Fruit fly (Drosophila melanogaster) whole organism, embryonic: ENCODE results near the gene Elba2.
A peak's percentile ranks its signal among the peaks of the same experiment; 100 is the strongest.

Experiments used
- Blimp-1 ChIP-seq: fragments of 200-800 bp; sonication (Bioruptor generic); optimal IDR thresholded peaks from 3 replicates; lab custom pipeline; 2018; ENCODE audit warnings: missing biosample characterization, missing genetic modification characterization, mild to moderate bottlenecking, moderate library complexity, missing genetic modification reagents
- CG12299 ChIP-seq: fragments of 200-800 bp; sonication (Bioruptor generic); optimal IDR thresholded peaks from 2 replicates; lab custom pipeline; 2018; ENCODE audit warnings: missing biosample characterization, mild to moderate bottlenecking, missing genetic modification characterization
- CG16779 ChIP-seq: fragments of 200-800 bp; sonication (Bioruptor generic); IDR thresholded peaks from 2 replicates; pipeline ENCODE4 v1.3.6; 2022; ENCODE audit warnings: missing biosample characterization, missing genetic modification characterization
- CG17359 ChIP-seq: fragments of 200-800 bp; sonication (Bioruptor generic); optimal IDR thresholded peaks from 3 replicates; lab custom pipeline; 2018; ENCODE audit warnings: missing biosample characterization, mild to moderate bottlenecking, missing genetic modification characterization, moderate library complexity
- CG2129 ChIP-seq: fragments of 200-800 bp; sonication (Bioruptor generic); IDR thresholded peaks from 2 replicates; pipeline ENCODE4 v1.3.6; 2022; ENCODE audit warnings: missing biosample characterization, missing genetic modification characterization; ENCODE audit not compliant: partially characterized antibody
- CG3995 ChIP-seq: fragments of 200-800 bp; sonication (Bioruptor generic); optimal IDR thresholded peaks from 3 replicates; lab custom pipeline; 2016; ENCODE audit warnings: missing biosample characterization, missing genetic modification characterization
- CG4282 ChIP-seq: fragments of 200-800 bp; sonication (Bioruptor generic); optimal IDR thresholded peaks from 2 replicates; lab custom pipeline; 2016; ENCODE audit warnings: missing biosample characterization, missing genetic modification characterization
- CG4328 ChIP-seq: fragments of 200-800 bp; sonication (Bioruptor generic); optimal IDR thresholded peaks from 3 replicates; lab custom pipeline; 2017; ENCODE audit warnings: missing biosample characterization, missing genetic modification reagents, missing genetic modification characterization
- CG4617 ChIP-seq: fragments of 200-800 bp; sonication (Bioruptor generic); optimal IDR thresholded peaks from 3 replicates; lab custom pipeline; 2016; ENCODE audit warnings: missing biosample characterization, missing genetic modification characterization, borderline replicate concordance
- CG6175 ChIP-seq: fragments of 200-800 bp; sonication (Bioruptor generic); IDR thresholded peaks from 3 replicates; pipeline ENCODE4 v1.3.6; 2022; ENCODE audit warnings: missing biosample characterization, missing genetic modification characterization
- CG7357 ChIP-seq: fragments of 200-800 bp; sonication (Bioruptor generic); IDR thresholded peaks from 3 replicates; pipeline ENCODE4 v1.3.6; 2022; ENCODE audit warnings: missing biosample characterization, missing genetic modification characterization
- D19A ChIP-seq: fragments of 200-800 bp; optimal IDR thresholded peaks from 3 replicates; lab custom pipeline; 2019; ENCODE audit warnings: missing biosample characterization, mild to moderate bottlenecking, missing genetic modification characterization, moderate library complexity
- Doc3 ChIP-seq: fragments of 200-800 bp; sonication (Bioruptor generic); IDR thresholded peaks from 3 replicates; pipeline ENCODE4 v1.3.6; 2022; ENCODE audit warnings: missing biosample characterization, missing genetic modification characterization; ENCODE audit not compliant: partially characterized antibody
- Dp ChIP-seq: fragments of 200-800 bp; sonication (Bioruptor generic); optimal IDR thresholded peaks from 2 replicates; lab custom pipeline; 2018; ENCODE audit warnings: missing biosample characterization, mild to moderate bottlenecking, missing genetic modification characterization, moderate library complexity
- Fer3 ChIP-seq: fragments of 200-800 bp; sonication (Bioruptor generic); optimal IDR thresholded peaks from 2 replicates; lab custom pipeline; 2018; ENCODE audit warnings: missing biosample characterization, mild to moderate bottlenecking, missing genetic modification characterization, moderate library complexity
- HHEX ChIP-seq: fragments of 200-800 bp; sonication (Bioruptor generic); optimal IDR thresholded peaks from 3 replicates; lab custom pipeline; 2017; ENCODE audit warnings: missing biosample characterization, mild to moderate bottlenecking, missing genetic modification characterization, missing genetic modification reagents
- HmgZ ChIP-seq: fragments of 200-800 bp; sonication (Bioruptor generic); optimal IDR thresholded peaks from 2 replicates; lab custom pipeline; 2018; ENCODE audit warnings: missing biosample characterization, mild to moderate bottlenecking, missing genetic modification characterization
- Hr51 ChIP-seq, 2 experiments: fragments of 200-800 bp; sonication (Bioruptor generic); optimal IDR thresholded peaks; 2 replicates in 1 of 2; 3 replicates in 1 of 2; lab custom pipeline; 2016 to 2018; ENCODE audit warnings: missing biosample characterization in 2 of 2, missing genetic modification characterization in 2 of 2, mild to moderate bottlenecking in 1 of 2, moderate library complexity in 1 of 2
- Lpt ChIP-seq: fragments of >200 bp; optimal IDR thresholded peaks from 2 replicates; lab custom pipeline; 2018; ENCODE audit warnings: missing biosample characterization, missing genetic modification characterization
- MBD-R2 ChIP-seq: fragments of 200-800 bp; sonication (Bioruptor generic); IDR thresholded peaks from 2 replicates; pipeline ENCODE4 v1.3.6; 2022; ENCODE audit warnings: missing biosample characterization, missing genetic modification characterization
- Oli ChIP-seq: fragments of 200-800 bp; sonication (Bioruptor generic); optimal IDR thresholded peaks from 2 replicates; lab custom pipeline; 2018; ENCODE audit warnings: missing biosample characterization, mild to moderate bottlenecking, missing genetic modification characterization, moderate library complexity
- Pdp1 ChIP-seq, 2 experiments: fragments of 200-800 bp; sonication (Bioruptor generic); optimal IDR thresholded peaks; 3 replicates each; lab custom pipeline; 2016; ENCODE audit warnings: missing biosample characterization in 2 of 2, missing genetic modification characterization in 2 of 2, mild to moderate bottlenecking in 1 of 2, moderate library complexity in 1 of 2
- Scr ChIP-seq: fragments of 200-800 bp; sonication (Bioruptor generic); IDR thresholded peaks from 2 replicates; pipeline ENCODE4 v1.3.6; 2022; ENCODE audit warnings: missing biosample characterization, missing genetic modification characterization; ENCODE audit not compliant: partially characterized antibody
- YL-1 ChIP-seq: fragments of 200-800 bp; sonication (Bioruptor generic); optimal IDR thresholded peaks from 3 replicates; lab custom pipeline; 2017; ENCODE audit warnings: missing biosample characterization, mild to moderate bottlenecking, missing genetic modification characterization
- ab ChIP-seq: fragments of 200-800 bp; sonication (Bioruptor generic); optimal IDR thresholded peaks from 2 replicates; lab custom pipeline; 2016; ENCODE audit warnings: missing biosample characterization, missing genetic modification characterization
- bcd ChIP-seq: fragments of 200-800 bp; sonication (Bioruptor generic); optimal IDR thresholded peaks from 2 replicates; lab custom pipeline; 2017; ENCODE audit warnings: missing biosample characterization, mild to moderate bottlenecking, missing genetic modification characterization
- cas ChIP-seq: fragments of 200-800 bp; sonication (Bioruptor generic); IDR thresholded peaks from 2 replicates; pipeline ENCODE4 v1.3.6; 2022; ENCODE audit warnings: missing biosample characterization, missing genetic modification characterization
- chif ChIP-seq, 2 experiments: fragments of 200-800 bp; sonication (Bioruptor generic); optimal IDR thresholded peaks; 3 replicates each; lab custom pipeline; 2016; ENCODE audit warnings: missing biosample characterization in 2 of 2, missing genetic modification characterization in 2 of 2
- crc ChIP-seq: fragments of 200-800 bp; sonication (Bioruptor generic); optimal IDR thresholded peaks from 2 replicates; lab custom pipeline; 2016; ENCODE audit warnings: missing biosample characterization, missing genetic modification characterization
- croc ChIP-seq: fragments of 200-800 bp; sonication (Bioruptor generic); conservative IDR thresholded peaks from 3 replicates; pipeline ENCODE4 v1.3.6; 2022; ENCODE audit warnings: missing biosample characterization, missing genetic modification characterization
- dimm ChIP-seq: fragments of 200-800 bp; sonication (Bioruptor generic); IDR thresholded peaks from 2 replicates; pipeline ENCODE4 v1.3.6; 2022; ENCODE audit warnings: missing biosample characterization, missing genetic modification characterization
- dysf ChIP-seq: fragments of 200-800 bp; sonication (Bioruptor generic); IDR thresholded peaks from 3 replicates; pipeline ENCODE4 v1.3.6; 2022; ENCODE audit warnings: missing biosample characterization, missing genetic modification characterization
- ham ChIP-seq: fragments of 200-800 bp; sonication (Bioruptor generic); IDR thresholded peaks from 2 replicates; pipeline ENCODE4 v1.3.6; 2022; ENCODE audit warnings: missing biosample characterization, missing genetic modification characterization
- jumu ChIP-seq: fragments of 200-800 bp; sonication (Bioruptor generic); optimal IDR thresholded peaks from 3 replicates; lab custom pipeline; 2016; ENCODE audit warnings: missing biosample characterization, missing genetic modification characterization
- knrl ChIP-seq: fragments of 200-800 bp; sonication (Bioruptor generic); IDR thresholded peaks from 3 replicates; pipeline ENCODE4 v1.3.6; 2022; ENCODE audit warnings: missing biosample characterization, missing genetic modification characterization; ENCODE audit not compliant: partially characterized antibody
- lola ChIP-seq, 3 experiments: fragments of >200 bp in 2 of 3; fragments of 200-800 bp in 1 of 3; sonication (Bioruptor generic) in 1 of 3; optimal IDR thresholded peaks; 2 replicates each; lab custom pipeline; 2017 to 2019; ENCODE audit warnings: missing biosample characterization in 3 of 3, missing genetic modification characterization in 3 of 3, mild to moderate bottlenecking in 1 of 3, moderate library complexity in 1 of 3
- run ChIP-seq: fragments of 200-800 bp; sonication (Bioruptor generic); optimal IDR thresholded peaks from 3 replicates; lab custom pipeline; 2018; ENCODE audit warnings: missing biosample characterization, mild to moderate bottlenecking, missing genetic modification characterization
- scrt ChIP-seq: fragments of 200-800 bp; sonication (Bioruptor generic); optimal IDR thresholded peaks from 2 replicates; lab custom pipeline; 2018; ENCODE audit warnings: missing biosample characterization, mild to moderate bottlenecking, missing genetic modification characterization, moderate library complexity
- shn ChIP-seq: fragments of 200-800 bp; sonication (Bioruptor generic); optimal IDR thresholded peaks from 3 replicates; lab custom pipeline; 2016; ENCODE audit warnings: missing biosample characterization, missing genetic modification characterization
- stwl ChIP-seq: fragments of 200-800 bp; sonication (Bioruptor generic); optimal IDR thresholded peaks from 3 replicates; lab custom pipeline; 2018; ENCODE audit warnings: missing biosample characterization, mild to moderate bottlenecking, missing genetic modification characterization, moderate library complexity
- sug ChIP-seq: fragments of 200-800 bp; optimal IDR thresholded peaks from 2 replicates; lab custom pipeline; 2019; ENCODE audit warnings: missing biosample characterization, mild to moderate bottlenecking, missing genetic modification characterization, moderate library complexity
- tio ChIP-seq: fragments of 200-800 bp; sonication (Bioruptor generic); optimal IDR thresholded peaks from 2 replicates; lab custom pipeline; 2017; ENCODE audit warnings: missing biosample characterization, missing genetic modification characterization, inconsistent platforms
- tll ChIP-seq, 2 experiments: fragments of 200-800 bp in 1 of 2; fragments of >200 bp in 1 of 2; sonication (Bioruptor generic) in 1 of 2; optimal IDR thresholded peaks; 2 replicates each; lab custom pipeline; 2017 to 2019; ENCODE audit warnings: missing biosample characterization in 2 of 2, missing genetic modification characterization in 2 of 2, mild to moderate bottlenecking in 1 of 2, moderate library complexity in 1 of 2
- toy ChIP-seq: fragments of 200-800 bp; sonication (Bioruptor generic); IDR thresholded peaks from 2 replicates; pipeline ENCODE4 v1.3.6; 2022; ENCODE audit warnings: missing biosample characterization, missing genetic modification characterization
- trem ChIP-seq: fragments of 200-800 bp; optimal IDR thresholded peaks from 3 replicates; lab custom pipeline; 2019; ENCODE audit warnings: missing biosample characterization, mild to moderate bottlenecking, missing genetic modification characterization, moderate library complexity
- usp ChIP-seq: fragments of >200 bp; optimal IDR thresholded peaks from 2 replicates; lab custom pipeline; 2017; ENCODE audit warnings: missing biosample characterization, missing genetic modification characterization
- vnd ChIP-seq: fragments of 200-800 bp; sonication (Bioruptor generic); IDR thresholded peaks from 3 replicates; pipeline ENCODE4 v1.3.6; 2022; ENCODE audit warnings: missing biosample characterization, missing genetic modification characterization; ENCODE audit not compliant: partially characterized antibody
- wek ChIP-seq: fragments of 200-800 bp; sonication (Bioruptor generic); optimal IDR thresholded peaks from 3 replicates; lab custom pipeline; 2018; ENCODE audit warnings: missing biosample characterization, mild to moderate bottlenecking, missing genetic modification characterization, moderate library complexity
- z ChIP-seq: fragments of 200-800 bp; sonication (Bioruptor generic); IDR thresholded peaks from 3 replicates; pipeline ENCODE4 v1.3.6; 2022; ENCODE audit warnings: missing biosample characterization, missing genetic modification characterization

Gene Elba2

DNA sequence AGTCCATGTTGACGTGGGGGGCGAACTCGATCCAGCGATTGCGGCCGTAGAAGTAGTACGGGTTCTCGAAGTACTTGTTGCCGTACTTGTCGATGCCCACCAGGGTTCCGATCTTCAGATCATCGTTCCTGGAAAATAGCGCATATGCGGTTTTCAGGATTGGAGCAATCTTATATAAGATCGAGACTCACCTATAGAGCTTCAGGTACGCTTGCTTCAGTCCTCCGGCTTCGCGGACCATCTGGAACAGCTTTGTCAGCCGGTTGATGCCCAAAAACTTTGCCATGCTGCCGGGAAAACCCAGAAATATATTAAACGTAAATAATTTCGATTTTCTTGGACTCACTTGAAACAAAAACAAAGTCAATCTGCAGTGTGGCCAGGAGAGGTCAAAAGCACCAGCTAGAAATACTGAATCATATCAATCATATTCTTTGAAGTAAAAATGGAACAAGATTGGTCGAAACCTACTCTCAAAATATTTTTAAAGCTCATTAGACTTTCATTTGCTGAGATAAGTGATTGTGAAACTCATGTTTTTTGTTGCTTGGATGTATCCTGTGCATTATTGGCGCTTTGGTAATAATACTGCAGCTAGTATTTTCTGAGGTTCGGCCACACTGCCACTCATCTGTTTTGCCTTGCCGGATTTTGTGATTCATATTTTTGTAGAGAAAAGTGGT lies 2.3 kb downstream of the Elba2 start, which contains the start of the genes ND-B17.2 and Arpc5 (continued):
- TF ChIP-seq CG2129 (GFP tag; lab: Robert Waterston, UW) (no peak), jumu (no peak), MBD-R2 (GFP tag; lab: Robert Waterston, UW) (peak; percentile 89), chif (GFP tag; optimal IDR thresholded peaks at IDR 0.05; lab: Kevin White, UChicago) (no peak), Dp (GFP tag; lab: Kevin White, UChicago) (peak; percentile 34), sug (tag; lab: Kevin White, UChicago) (peak; percentile 32), Lpt (GFP tag; lab: Kevin White, UChicago) (no peak), Blimp-1 (no peak), CG16779 (GFP tag; lab: Robert Waterston, UW) (no peak), wek (no peak), CG7357 (GFP tag; lab: Robert Waterston, UW) (no peak), dysf (no peak), HmgZ (tag; lab: Kevin White, UChicago) (no peak), CG12299 (no peak), tll (GFP tag; optimal IDR thresholded peaks at IDR 0.05; lab: Kevin White, UChicago) (peak in 1 of 2 experiments; percentile 7), run (no peak), ham (GFP tag; lab: Robert Waterston, UW) (no peak), D19A (tag; lab: Kevin White, UChicago) (no peak), YL-1 (GFP tag; lab: Kevin White, UChicago) (peak; percentile 73), CG4328 (GFP tag; lab: Kevin White, UChicago) (no peak), ab (GFP tag; lab: Kevin White, UChicago) (no peak), croc (GFP tag; lab: Robert Waterston, UW) (no peak), z (GFP tag; lab: Robert Waterston, UW) (no peak), knrl (GFP tag; lab: Robert Waterston, UW) (no peak), tio (GFP tag; lab: Kevin White, UChicago) (no peak), CG4282 (GFP tag; lab: Kevin White, UChicago) (no peak), CG6175 (GFP tag; lab: Robert Waterston, UW) (no peak), lola (GFP tag; optimal IDR thresholded peaks at IDR 0.05; lab: Kevin White, UChicago) (peak in 1 of 3 experiments; percentile 23), CG17359 (tag; lab: Kevin White, UChicago) (no peak), Oli (tag; lab: Kevin White, UChicago) (no peak), bcd (GFP tag; lab: Kevin White, UChicago) (no peak), stwl (peak; percentile 75), Doc3 (no peak), HHEX (GFP tag; lab: Kevin White, UChicago) (no peak), trem (tag; lab: Kevin White, UChicago) (peak; percentile 91), vnd (no peak), crc (GFP tag; lab: Kevin White, UChicago) (no peak), usp (GFP tag; lab: Kevin White, UChicago) (no peak), cas (GFP tag; lab: Robert Waterston, UW) (no peak), CG3995 (peak; percentile 24), scrt (GFP tag; lab: Kevin White, UChicago) (no peak), Scr (GFP tag; lab: Robert Waterston, UW) (peak; percentile 43; the same call in 1 of the 2 replicates), Fer3 (tag; lab: Kevin White, UChicago) (no peak), shn (GFP tag; lab: Kevin White, UChicago) (peak; percentile 31), CG4617 (GFP tag; lab: Kevin White, UChicago) (peak; percentile 78), Pdp1 (GFP tag; optimal IDR thresholded peaks at IDR 0.05; lab: Kevin White, UChicago) (peak in 1 of 2 experiments; percentile 91), Hr51 (GFP tag; optimal IDR thresholded peaks at IDR 0.05; lab: Kevin White, UChicago) (no peak), toy (no peak), dimm (no peak)
